Fruit fly (Drosophila melanogaster) whole organism, prepupa: ENCODE results near the gene Shc.
A peak's percentile ranks its signal among the peaks of the same experiment; 100 is the strongest.

Source experiments
- Blimp-1 ChIP-seq: fragments of 200-800 bp; sonication (Bioruptor generic); optimal IDR thresholded peaks from 3 replicates; lab custom pipeline; 2017; ENCODE audit warnings: missing biosample characterization, missing genetic modification characterization, mild to moderate bottlenecking, moderate library complexity, missing genetic modification reagents
- CG10631 ChIP-seq: fragments of 200-800 bp; sonication (Bioruptor generic); optimal IDR thresholded peaks from 2 replicates; lab custom pipeline; 2016; ENCODE audit warnings: missing biosample characterization, missing genetic modification characterization
- CG10669 ChIP-seq: fragments of 200-800 bp; sonication (Bioruptor generic); optimal IDR thresholded peaks from 3 replicates; lab custom pipeline; 2018; ENCODE audit warnings: missing biosample characterization, mild to moderate bottlenecking, missing genetic modification characterization, moderate library complexity
- CG11294 ChIP-seq: fragments of 200-800 bp; sonication (Bioruptor generic); IDR thresholded peaks from 2 replicates; pipeline ENCODE4 v1.3.6; 2022; ENCODE audit warnings: missing biosample characterization, missing genetic modification characterization
- CG11762 ChIP-seq: fragments of 200-800 bp; sonication (Bioruptor generic); optimal IDR thresholded peaks from 3 replicates; lab custom pipeline; 2016; ENCODE audit warnings: missing biosample characterization, missing genetic modification characterization; ENCODE audit not compliant: insufficient read depth
- CG11902 ChIP-seq: fragments of 200-800 bp; sonication (Bioruptor generic); optimal IDR thresholded peaks from 3 replicates; lab custom pipeline; 2016; ENCODE audit warnings: missing biosample characterization, missing genetic modification characterization
- CG16779 ChIP-seq: fragments of 200-800 bp; sonication (Bioruptor generic); optimal IDR thresholded peaks from 3 replicates; lab custom pipeline; 2017; ENCODE audit warnings: missing biosample characterization, mild to moderate bottlenecking, missing genetic modification characterization
- CG3032 ChIP-seq: fragments of 200-800 bp; optimal IDR thresholded peaks from 2 replicates; lab custom pipeline; 2019; ENCODE audit warnings: missing biosample characterization, mild to moderate bottlenecking, missing genetic modification characterization, moderate library complexity
- CG31627 ChIP-seq: fragments of 200-800 bp; sonication (Bioruptor generic); optimal IDR thresholded peaks from 3 replicates; lab custom pipeline; 2016; ENCODE audit warnings: missing biosample characterization, missing genetic modification characterization
- CG32006 ChIP-seq: fragments of 200-800 bp; sonication (Bioruptor generic); optimal IDR thresholded peaks from 3 replicates; lab custom pipeline; 2017; ENCODE audit warnings: missing biosample characterization, mild to moderate bottlenecking, missing genetic modification characterization
- CG34406 ChIP-seq: fragments of 200-800 bp; sonication (Bioruptor generic); optimal IDR thresholded peaks from 3 replicates; lab custom pipeline; 2016; ENCODE audit warnings: missing biosample characterization, missing genetic modification characterization
- CG3919 ChIP-seq: fragments of 200-800 bp; sonication (Bioruptor generic); optimal IDR thresholded peaks from 3 replicates; lab custom pipeline; 2016; ENCODE audit warnings: missing biosample characterization, missing genetic modification characterization
- CG4318 ChIP-seq: fragments of 200-800 bp; sonication (Bioruptor generic); optimal IDR thresholded peaks from 3 replicates; lab custom pipeline; 2017; ENCODE audit warnings: missing biosample characterization, mild to moderate bottlenecking, missing genetic modification characterization
- CG6163 ChIP-seq: fragments of 200-800 bp; sonication (Bioruptor generic); IDR thresholded peaks from 3 replicates; pipeline ENCODE4 v1.3.6; 2022; ENCODE audit warnings: missing biosample characterization, missing genetic modification characterization
- CG6854 ChIP-seq: fragments of 200-800 bp; sonication (Bioruptor generic); optimal IDR thresholded peaks from 2 replicates; lab custom pipeline; 2017; ENCODE audit warnings: missing biosample characterization, mild to moderate bottlenecking, missing genetic modification characterization
- CG7368 ChIP-seq: fragments of 200-800 bp; sonication (Bioruptor generic); optimal IDR thresholded peaks from 3 replicates; lab custom pipeline; 2016; ENCODE audit warnings: missing biosample characterization, missing genetic modification characterization
- CG8119 ChIP-seq: fragments of 200-800 bp; sonication (Bioruptor generic); IDR thresholded peaks from 3 replicates; pipeline ENCODE4 v1.3.6; 2022; ENCODE audit warnings: missing biosample characterization, missing genetic modification characterization
- CG8319 ChIP-seq: fragments of 200-800 bp; sonication (Bioruptor generic); optimal IDR thresholded peaks from 3 replicates; lab custom pipeline; 2016; ENCODE audit warnings: missing biosample characterization, missing genetic modification characterization
- CG8632 ChIP-seq: fragments of 200-800 bp; sonication (Bioruptor generic); optimal IDR thresholded peaks from 3 replicates; lab custom pipeline; 2016; ENCODE audit warnings: missing biosample characterization, missing genetic modification characterization
- Eip75B ChIP-seq: fragments of 200-800 bp; sonication (Bioruptor generic); optimal IDR thresholded peaks from 3 replicates; lab custom pipeline; 2016; ENCODE audit warnings: missing biosample characterization, missing genetic modification characterization
- Ets21C ChIP-seq: fragments of 200-800 bp; sonication (Bioruptor generic); optimal IDR thresholded peaks from 3 replicates; lab custom pipeline; 2016; ENCODE audit warnings: missing biosample characterization, missing genetic modification characterization
- Ets96B ChIP-seq: fragments of 200-800 bp; optimal IDR thresholded peaks from 2 replicates; lab custom pipeline; 2019; ENCODE audit warnings: missing biosample characterization, mild to moderate bottlenecking, missing genetic modification characterization, moderate library complexity
- Gug ChIP-seq: fragments of 200-800 bp; sonication (Bioruptor generic); IDR thresholded peaks from 2 replicates; pipeline ENCODE4 v1.3.6; 2022; ENCODE audit warnings: missing biosample characterization, missing genetic modification characterization
- Hr39 ChIP-seq: fragments of 200-800 bp; sonication (Bioruptor generic); optimal IDR thresholded peaks from 2 replicates; lab custom pipeline; 2016; ENCODE audit warnings: missing biosample characterization, missing genetic modification characterization
- Hr4 ChIP-seq: fragments of 200-800 bp; sonication (Bioruptor generic); optimal IDR thresholded peaks from 3 replicates; lab custom pipeline; 2016; ENCODE audit warnings: missing biosample characterization, missing genetic modification characterization
- Met ChIP-seq: fragments of 200-800 bp; sonication (Bioruptor generic); optimal IDR thresholded peaks from 3 replicates; lab custom pipeline; 2016; ENCODE audit warnings: missing biosample characterization, missing genetic modification characterization
- OdsH ChIP-seq: fragments of 200-800 bp; sonication (Bioruptor generic); optimal IDR thresholded peaks from 3 replicates; lab custom pipeline; 2016; ENCODE audit warnings: missing biosample characterization, missing genetic modification characterization
- Smox ChIP-seq: fragments of 200-800 bp; sonication (Bioruptor generic); optimal IDR thresholded peaks from 3 replicates; lab custom pipeline; 2016; ENCODE audit warnings: missing biosample characterization, missing genetic modification characterization
- Sox102F ChIP-seq: fragments of 200-800 bp; sonication (Bioruptor generic); optimal IDR thresholded peaks from 2 replicates; lab custom pipeline; 2016; ENCODE audit warnings: missing biosample characterization, mild to moderate bottlenecking, missing genetic modification characterization
- Sox14 ChIP-seq: fragments of 200-800 bp; sonication (Bioruptor generic); optimal IDR thresholded peaks from 3 replicates; lab custom pipeline; 2016; ENCODE audit warnings: missing biosample characterization, missing genetic modification characterization
- Sox15 ChIP-seq: fragments of 200-800 bp; sonication (Bioruptor generic); optimal IDR thresholded peaks from 3 replicates; lab custom pipeline; 2016; ENCODE audit warnings: missing biosample characterization, missing genetic modification characterization
- achi ChIP-seq: fragments of 200-800 bp; sonication (Bioruptor generic); optimal IDR thresholded peaks from 3 replicates; lab custom pipeline; 2016; ENCODE audit warnings: missing biosample characterization, missing genetic modification characterization
- acj6 ChIP-seq: fragments of 200-800 bp; sonication (Bioruptor generic); optimal IDR thresholded peaks from 3 replicates; lab custom pipeline; 2016; ENCODE audit warnings: missing biosample characterization, missing genetic modification characterization
- dac ChIP-seq: fragments of 200-800 bp; sonication (Bioruptor generic); optimal IDR thresholded peaks from 2 replicates; lab custom pipeline; 2017; ENCODE audit warnings: missing biosample characterization, mild to moderate bottlenecking, missing genetic modification characterization
- eg ChIP-seq: fragments of 200-800 bp; sonication (Bioruptor generic); IDR thresholded peaks from 3 replicates; pipeline ENCODE4 v1.3.6; 2022; ENCODE audit warnings: missing biosample characterization, missing genetic modification characterization
- fd85E ChIP-seq: fragments of 200-800 bp; sonication (Bioruptor generic); optimal IDR thresholded peaks from 3 replicates; lab custom pipeline; 2016; ENCODE audit warnings: missing biosample characterization, missing genetic modification characterization
- fkh ChIP-seq: fragments of 200-800 bp; sonication (Bioruptor generic); optimal IDR thresholded peaks from 3 replicates; lab custom pipeline; 2017; ENCODE audit warnings: missing biosample characterization, mild to moderate bottlenecking, missing genetic modification characterization, moderate library complexity
- lz ChIP-seq: fragments of 200-800 bp; sonication (Bioruptor generic); optimal IDR thresholded peaks from 3 replicates; lab custom pipeline; 2016; ENCODE audit warnings: missing biosample characterization, missing genetic modification characterization
- pdm3 ChIP-seq: fragments of 200-800 bp; sonication (Bioruptor generic); optimal IDR thresholded peaks from 3 replicates; lab custom pipeline; 2016; ENCODE audit warnings: missing biosample characterization, missing genetic modification characterization
- salr ChIP-seq, 2 experiments: fragments of 200-800 bp; sonication (Bioruptor generic); optimal IDR thresholded peaks; 3 replicates each; lab custom pipeline; 2016 to 2018; ENCODE audit warnings: missing biosample characterization in 2 of 2, missing genetic modification characterization in 2 of 2, mild to moderate bottlenecking in 1 of 2
- spab ChIP-seq: fragments of 200-800 bp; sonication (Bioruptor generic); optimal IDR thresholded peaks from 2 replicates; lab custom pipeline; 2017; ENCODE audit warnings: missing biosample characterization, mild to moderate bottlenecking, missing genetic modification characterization, missing genetic modification reagents
- ss ChIP-seq, 2 experiments: fragments of 200-800 bp; sonication (Bioruptor generic); optimal IDR thresholded peaks; 2 replicates in 1 of 2; 3 replicates in 1 of 2; lab custom pipeline; 2017 to 2018; ENCODE audit warnings: mild to moderate bottlenecking in 2 of 2, missing biosample characterization in 2 of 2, missing genetic modification characterization in 2 of 2, moderate library complexity in 1 of 2
- svp ChIP-seq: fragments of 200-800 bp; sonication (Bioruptor generic); peaks from one replicate; lab custom pipeline; 2016; ENCODE audit warnings: missing biosample characterization, missing genetic modification characterization
- topi ChIP-seq: fragments of 200-800 bp; sonication (Bioruptor generic); optimal IDR thresholded peaks from 3 replicates; lab custom pipeline; 2016; ENCODE audit warnings: missing biosample characterization, missing genetic modification characterization
- vri ChIP-seq: fragments of 200-800 bp; sonication (Bioruptor generic); optimal IDR thresholded peaks from 3 replicates; lab custom pipeline; 2016; ENCODE audit warnings: missing biosample characterization, mild to moderate bottlenecking, missing genetic modification characterization

Shc gene

DNA sequence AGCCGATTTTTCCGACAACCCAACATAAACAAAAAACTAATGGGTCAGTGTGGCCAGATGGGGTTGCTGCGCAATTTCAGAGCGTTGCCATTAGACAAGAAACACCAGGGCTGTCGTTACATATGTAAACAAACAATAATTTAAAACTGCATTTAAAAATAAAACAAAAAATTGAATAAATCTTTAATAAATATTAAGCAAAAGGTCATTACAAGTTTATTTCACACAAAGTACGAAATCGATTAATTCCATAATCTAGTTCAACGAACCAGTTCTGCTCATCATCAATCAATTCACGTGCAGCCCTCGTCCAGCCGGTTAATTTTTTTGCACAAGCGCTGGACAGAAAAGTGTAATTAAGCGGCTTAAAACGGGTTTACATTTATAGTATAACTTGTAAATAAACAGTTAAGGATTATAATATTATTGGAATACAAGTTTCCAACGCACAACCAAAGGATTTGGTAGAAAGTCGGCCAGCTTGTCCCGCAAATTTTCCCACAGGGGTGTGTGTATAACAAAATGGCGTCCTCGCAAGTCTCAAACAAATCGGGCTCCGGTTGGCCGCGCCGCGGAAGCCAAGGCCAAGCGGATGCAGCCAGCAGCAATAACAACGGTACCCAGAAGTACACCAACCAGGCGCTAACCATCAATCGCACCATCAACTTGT, 15.9 kb upstream of the Shc start, which contains the start of the genes CG4022 and Cpsf5 (continued):
- TF ChIP-seq pdm3 (GFP tag; lab: Kevin White, UChicago) (peak; percentile 84), Hr4 (GFP tag; lab: Kevin White, UChicago) (peak; percentile 83), CG11294 (0 out of 2 replicates have a peak, but pooled peaks have one; percentile 22), CG34406 (GFP tag; lab: Kevin White, UChicago) (peak; percentile 71), Ets96B (tag; lab: Kevin White, UChicago) (peak; percentile 61)

DNA sequence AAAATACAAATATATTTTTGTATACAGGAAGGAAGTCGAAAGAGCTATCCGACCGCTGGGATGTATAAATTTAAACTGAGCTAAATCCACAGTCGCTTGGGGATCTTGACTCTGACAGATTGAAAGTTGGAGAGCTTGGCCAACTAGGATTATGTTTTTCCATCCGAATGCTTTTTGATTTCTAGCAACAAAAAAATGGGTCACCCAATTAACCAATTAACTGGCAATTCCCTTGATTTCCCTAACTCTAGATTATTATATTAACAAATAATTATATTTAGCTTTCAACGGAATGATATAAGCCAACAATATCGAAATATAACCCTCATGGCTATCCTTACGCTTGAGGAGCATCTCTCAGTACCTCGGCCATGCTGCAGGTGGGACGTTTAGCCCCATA, 9.5 kb upstream of the Shc start, which contains the start of gene CG3982:
Gene CG3982, minus strand, starts transcription at position 101 of the 400 bp plus-strand sequence.
- no peak for TF ChIP-seq Hr4 (GFP tag; lab: Kevin White, UChicago)
- no peak for TF ChIP-seq CG6163
- TF ChIP-seq CG11762 (GFP tag; lab: Kevin White, UChicago), result no peak
- TF ChIP-seq CG34406 (GFP tag; lab: Kevin White, UChicago), result no peak
- TF ChIP-seq Sox102F (GFP tag; lab: Kevin White, UChicago), result no peak
- no peak for TF ChIP-seq Blimp-1

DNA sequence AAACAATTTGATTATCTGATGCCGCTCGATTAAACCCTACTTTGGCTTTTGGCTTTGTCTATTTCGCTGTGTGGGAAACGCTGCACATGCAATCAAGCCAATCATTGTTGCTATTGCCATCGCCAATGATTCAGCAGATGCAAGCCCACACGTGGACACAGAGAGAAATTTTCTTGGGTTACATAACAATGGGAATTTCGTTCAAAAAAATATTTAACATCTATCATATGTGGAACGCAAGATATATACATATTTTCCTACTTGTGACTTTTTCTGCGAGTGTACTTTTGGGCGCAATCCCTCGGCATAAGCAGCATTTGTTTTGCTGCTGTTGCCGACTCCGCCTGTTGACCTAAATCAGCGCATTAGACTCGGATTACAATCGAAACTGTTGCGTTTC, 7.5 kb upstream of the Shc start:
- TF ChIP-seq fkh (GFP tag; lab: Kevin White, UChicago) (no peak), Hr4 (GFP tag; lab: Kevin White, UChicago) (peak; percentile 50), Hr39 (GFP tag; lab: Kevin White, UChicago) (peak; percentile 64), Eip75B (GFP tag; lab: Kevin White, UChicago) (no peak), CG8319 (GFP tag; lab: Kevin White, UChicago) (peak; percentile 30), Sox102F (GFP tag; lab: Kevin White, UChicago) (peak; percentile 67), Ets96B (tag; lab: Kevin White, UChicago) (peak; percentile 43), CG3919 (GFP tag; lab: Kevin White, UChicago) (peak; percentile 78), Smox (GFP tag; lab: Kevin White, UChicago) (peak; percentile 37), dac (GFP tag; lab: Kevin White, UChicago) (no peak), CG16779 (no peak), CG8632 (GFP tag; lab: Kevin White, UChicago) (peak; percentile 35), CG6854 (no peak), Blimp-1 (no peak), svp (peak; percentile 67), Sox15 (GFP tag; lab: Kevin White, UChicago) (peak; percentile 43), CG8119 (GFP tag; lab: Robert Waterston, UW) (peak; percentile 81), vri (GFP tag; lab: Kevin White, UChicago) (no peak), CG11762 (GFP tag; lab: Kevin White, UChicago) (peak; percentile 19), CG31627 (peak; percentile 70), CG11902 (peak; percentile 58), ss (GFP tag; optimal IDR thresholded peaks at IDR 0.05; lab: Kevin White, UChicago) (no peak), achi (GFP tag; lab: Kevin White, UChicago) (peak; percentile 39), lz (GFP tag; lab: Kevin White, UChicago) (no peak), CG3032 (tag; lab: Kevin White, UChicago) (peak; percentile 15), CG7368 (peak; percentile 59), Met (GFP tag; lab: Kevin White, UChicago) (peak; percentile 72), fd85E (GFP tag; lab: Kevin White, UChicago) (no peak), acj6 (GFP tag; lab: Kevin White, UChicago) (peak; percentile 60), Sox14 (GFP tag; lab: Kevin White, UChicago) (peak; percentile 47), CG6163 (peak; percentile 85), CG32006 (GFP tag; lab: Kevin White, UChicago) (peak; percentile 63), eg (GFP tag; lab: Robert Waterston, UW) (peak; percentile 91), spab (GFP tag; lab: Kevin White, UChicago) (no peak), CG34406 (GFP tag; lab: Kevin White, UChicago) (peak; percentile 63), CG4318 (peak; percentile 45), salr (GFP tag; optimal IDR thresholded peaks at IDR 0.05; lab: Kevin White, UChicago) (no peak), CG10669 (peak; percentile 64), OdsH (peak; percentile 69), CG10631 (GFP tag; lab: Kevin White, UChicago) (no peak), Ets21C (GFP tag; lab: Kevin White, UChicago) (no peak), topi (GFP tag; lab: Kevin White, UChicago) (peak; percentile 72), Gug (peak; percentile 74)
